Worm (Caenorhabditis elegans) whole organism, young adult: Measurements from ENCODE around the gene fkh-3.
"Not testable (repeated sequence)": the region's sequence is repeated elsewhere in the genome, so short reads cannot be mapped to it uniquely, and the experiment has no call there.

Experiments
- B0261.1 ChIP-seq: sonication (generic microtip); optimal IDR thresholded peaks from 2 replicates; lab custom pipeline; 2016; ENCODE audit warnings: mild to moderate bottlenecking, missing genetic modification characterization, moderate library complexity, missing compliant biosample characterization
- B0336.3 ChIP-seq: fragments of 200-800 bp; sonication (Bioruptor generic); IDR thresholded peaks from 2 replicates; pipeline ENCODE4 v1.3.6; 2022; ENCODE audit warnings: missing genetic modification characterization, missing compliant biosample characterization
- D2030.7 ChIP-seq: fragments of 200-800 bp; sonication (Bioruptor generic); IDR thresholded peaks from 2 replicates; pipeline ENCODE4 v1.3.6; 2022; ENCODE audit warnings: missing genetic modification reagents, missing genetic modification characterization, missing compliant biosample characterization
- F22D6.2 ChIP-seq: sonication (generic microtip); optimal IDR thresholded peaks from 2 replicates; lab custom pipeline; 2016; ENCODE audit warnings: mild to moderate bottlenecking, missing genetic modification characterization, missing compliant biosample characterization
- F33H1.4 ChIP-seq: fragments of 200-800 bp; sonication (Bioruptor generic); IDR thresholded peaks from 2 replicates; pipeline ENCODE4 v1.3.6; 2022; ENCODE audit warnings: missing genetic modification reagents, missing genetic modification characterization, missing compliant biosample characterization
- F37B4.10 ChIP-seq: fragments of 200-800 bp; sonication (Bioruptor generic); IDR thresholded peaks from 2 replicates; pipeline ENCODE4 v1.3.6; 2022; ENCODE audit warnings: missing genetic modification characterization, missing compliant biosample characterization
- F39B2.1 ChIP-seq: fragments of 200-800 bp; sonication (Bioruptor generic); IDR thresholded peaks from 2 replicates; pipeline ENCODE4 v1.3.6; 2022; ENCODE audit warnings: missing genetic modification reagents, missing genetic modification characterization, missing compliant biosample characterization
- F49E8.2 ChIP-seq: sonication (generic microtip); optimal IDR thresholded peaks from 3 replicates; lab custom pipeline; 2017; ENCODE audit warnings: missing genetic modification characterization, mild to moderate bottlenecking, missing compliant biosample characterization, antibody characterized with exemption, moderate library complexity; ENCODE audit not compliant: insufficient read depth
- F52B5.7 ChIP-seq: sonication (generic microtip); optimal IDR thresholded peaks from 2 replicates; lab custom pipeline; 2016; ENCODE audit warnings: mild to moderate bottlenecking, missing genetic modification characterization, missing compliant biosample characterization
- K12H6.12 ChIP-seq: fragments of 200-800 bp; sonication (Bioruptor generic); optimal IDR thresholded peaks from 2 replicates; lab custom pipeline; 2018; ENCODE audit warnings: mild to moderate bottlenecking, missing genetic modification characterization, missing compliant biosample characterization
- T26A5.8 ChIP-seq: sonication (generic microtip); optimal IDR thresholded peaks from 2 replicates; lab custom pipeline; 2016; ENCODE audit warnings: missing genetic modification characterization, missing compliant biosample characterization
- Y67H2A.10 ChIP-seq: fragments of 200-800 bp; sonication (Bioruptor generic); conservative IDR thresholded peaks from 2 replicates; pipeline ENCODE4 v1.3.6; 2022; ENCODE audit warnings: missing genetic modification reagents, missing genetic modification characterization, missing compliant biosample characterization
- ama-1 ChIP-seq, 3 experiments: fragments of 150-350 bp in 1 of 3; sonication (generic microtip) in 2 of 3; optimal IDR thresholded peaks; 2 replicates each; lab custom pipeline; 2014 to 2018; ENCODE audit warnings: missing biosample characterization in 2 of 3, missing genetic modification characterization in 2 of 3, missing genetic modification reagents in 2 of 3
- attf-6 ChIP-seq: fragments of 200-800 bp; sonication (Bioruptor generic); IDR thresholded peaks from 2 replicates; pipeline ENCODE4 v1.3.6; 2022; ENCODE audit warnings: missing genetic modification reagents, missing genetic modification characterization, missing compliant biosample characterization
- bed-1 ChIP-seq: fragments of 200-800 bp; sonication (Bioruptor generic); IDR thresholded peaks from 2 replicates; pipeline ENCODE4 v1.3.6; 2022; ENCODE audit warnings: missing genetic modification reagents, missing genetic modification characterization, missing compliant biosample characterization
- ccch-3 ChIP-seq: fragments of 200-800 bp; sonication (Bioruptor generic); optimal IDR thresholded peaks from 2 replicates; lab custom pipeline; 2018; ENCODE audit warnings: mild to moderate bottlenecking, missing genetic modification characterization, missing compliant biosample characterization
- cebp-1 ChIP-seq, 2 experiments: fragments of 200-800 bp in 1 of 2; sonication (Bioruptor generic) in 1 of 2; sonication (generic microtip) in 1 of 2; IDR thresholded peaks in 1 of 2; optimal IDR thresholded peaks in 1 of 2; 2 replicates each; pipeline versions ENCODE4 v1.3.6 to Lab custom; 2017 to 2022; ENCODE audit warnings: missing compliant biosample characterization in 2 of 2, missing genetic modification characterization in 2 of 2, mild to moderate bottlenecking in 1 of 2, missing genetic modification reagents in 1 of 2, moderate library complexity in 1 of 2
- ceh-79 ChIP-seq: sonication (generic microtip); optimal IDR thresholded peaks from 2 replicates; lab custom pipeline; 2017; ENCODE audit warnings: mild to moderate bottlenecking, missing genetic modification characterization, missing compliant biosample characterization
- chd-7 ChIP-seq: sonication (generic microtip); optimal IDR thresholded peaks from 2 replicates; lab custom pipeline; 2016; ENCODE audit warnings: mild to moderate bottlenecking, missing genetic modification characterization, moderate library complexity, missing compliant biosample characterization
- die-1 ChIP-seq: sonication (generic microtip); optimal IDR thresholded peaks from 2 replicates; lab custom pipeline; 2016; ENCODE audit warnings: missing genotype, mild to moderate bottlenecking, missing genetic modification characterization, missing compliant biosample characterization
- dpl-1 ChIP-seq: fragments of 150-350 bp; optimal IDR thresholded peaks from 2 replicates; lab custom pipeline; 2014; ENCODE audit warnings: missing biosample characterization, missing genetic modification reagents, missing genetic modification characterization
- egl-18 ChIP-seq: fragments of 200-800 bp; sonication (Bioruptor generic); IDR thresholded peaks from 2 replicates; pipeline ENCODE4 v1.3.6; 2022; ENCODE audit warnings: missing genetic modification reagents, missing genetic modification characterization, missing compliant biosample characterization
- egrh-3 ChIP-seq: fragments of 200-800 bp; sonication (Bioruptor generic); IDR thresholded peaks from 2 replicates; pipeline ENCODE4 v1.3.6; 2022; ENCODE audit warnings: missing genetic modification reagents, missing genetic modification characterization, missing compliant biosample characterization
- hmg-1.2 ChIP-seq: fragments of 200-800 bp; sonication (Bioruptor generic); IDR thresholded peaks from 2 replicates; pipeline ENCODE4 v1.3.6; 2022; ENCODE audit warnings: missing genetic modification reagents, missing genetic modification characterization, missing compliant biosample characterization
- hrde-1 ChIP-seq: sonication (generic microtip); optimal IDR thresholded peaks from 2 replicates; lab custom pipeline; 2016; ENCODE audit warnings: missing genetic modification characterization, mild to moderate bottlenecking, missing compliant biosample characterization, moderate library complexity, missing genotype, missing genetic modification reagents, borderline replicate concordance
- lin-26 ChIP-seq: fragments of 200-800 bp; sonication (Bioruptor generic); IDR thresholded peaks from 2 replicates; pipeline ENCODE4 v1.3.6; 2022; ENCODE audit warnings: missing genetic modification reagents, missing genetic modification characterization, missing compliant biosample characterization
- lin-35 ChIP-seq, 3 experiments: fragments of 150-350 bp in 2 of 3; sonication (generic microtip) in 1 of 3; optimal IDR thresholded peaks; 2 replicates each; lab custom pipeline; 2014 to 2018; ENCODE audit warnings: missing biosample characterization in 3 of 3, missing genetic modification characterization in 3 of 3, missing genetic modification reagents in 3 of 3
- lin-54 ChIP-seq: fragments of 200-800 bp; sonication (Bioruptor generic); optimal IDR thresholded peaks from 2 replicates; lab custom pipeline; 2018; ENCODE audit warnings: mild to moderate bottlenecking, missing genetic modification characterization, missing compliant biosample characterization
- lsl-1 ChIP-seq: fragments of 200-800 bp; sonication (Bioruptor generic); optimal IDR thresholded peaks from 2 replicates; lab custom pipeline; 2018; ENCODE audit warnings: mild to moderate bottlenecking, missing genetic modification characterization, moderate library complexity, missing compliant biosample characterization
- lsy-27 ChIP-seq: sonication (generic microtip); optimal IDR thresholded peaks from 2 replicates; lab custom pipeline; 2017; ENCODE audit warnings: missing genetic modification characterization, mild to moderate bottlenecking, missing compliant biosample characterization, antibody characterized with exemption, missing genotype, borderline replicate concordance; ENCODE audit not compliant: insufficient read depth
- madf-3 ChIP-seq: fragments of 200-800 bp; sonication (Bioruptor generic); IDR thresholded peaks from 2 replicates; pipeline ENCODE4 v1.3.6; 2022; ENCODE audit warnings: missing genetic modification reagents, missing genetic modification characterization, missing compliant biosample characterization
- mes-4 ChIP-seq: sonication (generic microtip); optimal IDR thresholded peaks from 2 replicates; lab custom pipeline; 2016; ENCODE audit warnings: missing genotype, missing genetic modification characterization, missing compliant biosample characterization
- mxl-1 ChIP-seq: sonication (generic microtip); optimal IDR thresholded peaks from 2 replicates; lab custom pipeline; 2016; ENCODE audit warnings: missing genetic modification characterization, missing compliant biosample characterization
- nhr-90 ChIP-seq: sonication (generic microtip); optimal IDR thresholded peaks from 2 replicates; lab custom pipeline; 2016; ENCODE audit warnings: missing genotype, mild to moderate bottlenecking, missing genetic modification characterization, missing compliant biosample characterization
- rcor-1 ChIP-seq: fragments of 200-800 bp; sonication (Bioruptor generic); IDR thresholded peaks from 2 replicates; pipeline ENCODE4 v1.3.6; 2022; ENCODE audit warnings: missing genetic modification reagents, missing genetic modification characterization, missing compliant biosample characterization
- repo-1 ChIP-seq: sonication (generic microtip); optimal IDR thresholded peaks from 2 replicates; lab custom pipeline; 2017; ENCODE audit warnings: mild to moderate bottlenecking, missing genetic modification characterization, missing compliant biosample characterization
- rpc-1 ChIP-seq, 2 experiments: fragments of 150-350 bp in 1 of 2; sonication (generic microtip) in 1 of 2; optimal IDR thresholded peaks; 2 replicates each; lab custom pipeline; 2014 to 2018; ENCODE audit warnings: missing biosample characterization in 1 of 2, missing genetic modification characterization in 1 of 2, missing genetic modification reagents in 1 of 2, missing genotype in 1 of 2
- snpc-4 ChIP-seq, 5 experiments: fragments of 150-350 bp in 1 of 5; sonication (generic microtip) in 4 of 5; optimal IDR thresholded peaks; 2 replicates each; lab custom pipeline; 2014 to 2018; ENCODE audit warnings: missing genetic modification characterization in 5 of 5, missing biosample characterization in 3 of 5, antibody characterized with exemption in 2 of 5, mild to moderate bottlenecking in 2 of 5, missing compliant biosample characterization in 2 of 5, missing genotype in 2 of 5, moderate library complexity in 2 of 5, missing genetic modification reagents in 1 of 5
- tbp1 ChIP-seq: fragments of 200-800 bp; sonication (Bioruptor generic); optimal IDR thresholded peaks from 2 replicates; lab custom pipeline; 2018; ENCODE audit warnings: mild to moderate bottlenecking, missing genetic modification characterization, missing compliant biosample characterization
- unc-130 ChIP-seq: sonication (generic microtip); optimal IDR thresholded peaks from 2 replicates; lab custom pipeline; 2016; ENCODE audit warnings: missing genetic modification reagents, missing genetic modification characterization, missing compliant biosample characterization
- ztf-18 ChIP-seq: sonication (generic microtip); optimal IDR thresholded peaks from 2 replicates; lab custom pipeline; 2016; ENCODE audit warnings: missing genotype, mild to moderate bottlenecking, missing genetic modification characterization, missing compliant biosample characterization
- ztf-25 ChIP-seq: fragments of 200-800 bp; sonication (Bioruptor generic); IDR thresholded peaks from 2 replicates; pipeline ENCODE4 v1.3.6; 2022; ENCODE audit warnings: missing genetic modification reagents, missing genetic modification characterization, missing compliant biosample characterization
- ztf-28 ChIP-seq: fragments of 200-800 bp; sonication (Bioruptor generic); IDR thresholded peaks from 2 replicates; pipeline ENCODE4 v1.3.6; 2022; ENCODE audit warnings: missing genetic modification reagents, missing genetic modification characterization, missing compliant biosample characterization

Gene fkh-3

DNA sequence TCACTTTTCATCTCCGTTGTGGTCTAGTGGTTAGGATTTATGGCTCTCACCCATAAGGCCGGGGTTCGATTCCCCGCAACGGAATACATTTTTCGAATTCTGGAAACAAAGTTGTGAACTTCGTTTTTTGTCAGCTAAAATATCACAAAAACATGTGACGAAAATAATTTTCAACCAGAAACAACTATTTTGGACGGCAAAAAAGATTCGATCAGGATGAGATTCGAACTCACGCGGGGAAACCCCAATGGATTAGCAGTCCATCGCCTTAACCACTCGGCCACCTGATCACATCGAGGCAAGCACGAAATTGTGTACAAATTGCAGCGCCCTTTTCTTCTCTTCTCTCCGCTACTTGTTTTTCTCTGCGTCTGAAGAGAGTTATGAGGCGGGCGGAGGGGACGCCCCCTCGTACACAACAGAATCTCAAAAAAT is 25.4 kb upstream of the fkh-3 start (continued):
- TF ChIP-seq K12H6.12 (peak; percentile 69), lsl-1 (peak; percentile 10), F22D6.2 (tag; lab: Kevin White, UChicago) (peak; percentile 66), rcor-1 (GFP tag; lab: Robert Waterston, UW) (peak; percentile 77), lin-35 (GFP tag; optimal IDR thresholded peaks at IDR 0.05; lab: Kevin White, UChicago) (peak in 1 of 3 experiments; percentile 67), chd-7 (tag; lab: Kevin White, UChicago) (peak; percentile 89), dpl-1 (peak; percentile 13), mxl-1 (peak; percentile 89), snpc-4 (GFP tag; optimal IDR thresholded peaks at IDR 0.05; lab: Kevin White, UChicago) (peak; percentile 66), snpc-4 (tag; optimal IDR thresholded peaks at IDR 0.05; lab: Kevin White, UChicago) (peak in 3 of 4 experiments; percentile 68 to 80 (median 80)), T26A5.8 (tag; lab: Kevin White, UChicago) (peak; percentile 89), unc-130 (GFP tag; lab: Kevin White, UChicago) (peak; percentile 14), lin-54 (GFP tag; lab: Kevin White, UChicago) (peak; percentile 52), B0336.3 (GFP tag; lab: Robert Waterston, UW) (peak; percentile 77; the same call in 1 of the 2 replicates), egl-18 (GFP tag; lab: Robert Waterston, UW) (peak; percentile 76), ama-1 (GFP tag; optimal IDR thresholded peaks at IDR 0.05; lab: Kevin White, UChicago) (peak; percentile 38 to 46), cebp-1 (GFP tag; IDR thresholded peaks at IDR 0.05; lab: Robert Waterston, UW) (peak; percentile 51), attf-6 (GFP tag; lab: Robert Waterston, UW) (peak; percentile 50; the same call in 1 of the 2 replicates), lsy-27 (tag; lab: Kevin White, UChicago) (peak; percentile 56), ceh-79 (tag; lab: Kevin White, UChicago) (peak; percentile 19), ccch-3 (GFP tag; lab: Kevin White, UChicago) (peak; percentile 20), repo-1 (peak; percentile 85), madf-3 (GFP tag; lab: Robert Waterston, UW) (0 out of 2 replicates have a peak, but pooled peaks have one; percentile 56), egrh-3 (GFP tag; lab: Robert Waterston, UW) (peak; percentile 47; the same call in 1 of the 2 replicates)
- not testable (repeated sequence) for TF ChIP-seq ama-1 (optimal IDR thresholded peaks at IDR 0.05; lab: Kevin White, UChicago); cebp-1 (tag; optimal IDR thresholded peaks at IDR 0.05; lab: Kevin White, UChicago)

ce11 chrX:13446418-13446817 is 23.2 kb upstream of the fkh-3 start, which contains the start of gene set-8:
set-8 (plus strand) TSS chrX:13446718.
- TF ChIP-seq F37B4.10 (GFP tag; lab: Robert Waterston, UW) (no peak), F52B5.7 (tag; lab: Kevin White, UChicago) (no peak), ztf-28 (GFP tag; lab: Robert Waterston, UW) (no peak), mes-4 (no peak), F39B2.1 (GFP tag; lab: Robert Waterston, UW) (no peak), rcor-1 (GFP tag; lab: Robert Waterston, UW) (no peak), hrde-1 (tag; lab: Kevin White, UChicago) (no peak)

DNA sequence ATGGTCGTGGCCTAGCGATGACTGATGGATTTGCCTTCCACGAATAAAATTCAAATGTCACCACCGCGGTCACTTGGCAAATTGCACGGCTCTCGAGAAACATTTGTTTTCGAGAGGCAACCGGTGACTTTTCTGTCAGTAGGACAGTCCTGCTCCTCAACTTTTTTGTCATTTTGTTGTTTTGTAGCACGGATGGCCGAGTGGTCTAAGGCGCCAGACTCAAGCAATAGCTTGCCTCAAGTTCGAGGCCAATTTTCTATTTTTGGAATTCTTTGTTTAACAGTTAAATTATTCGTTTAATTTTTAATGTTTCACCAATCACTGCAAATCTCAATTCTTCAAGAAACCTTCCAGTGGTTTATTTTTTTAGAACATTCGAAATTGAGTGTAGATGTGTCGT is 21.0 kb upstream of the fkh-3 start:
- TF ChIP-seq ztf-18 (tag; lab: Kevin White, UChicago): peak; percentile 9
- TF ChIP-seq bed-1: no peak
- no peak for TF ChIP-seq snpc-4 (GFP tag; optimal IDR thresholded peaks at IDR 0.05; lab: Kevin White, UChicago)
- peak in 1 of 4 experiments; percentile 36 for TF ChIP-seq snpc-4 (tag; optimal IDR thresholded peaks at IDR 0.05; lab: Kevin White, UChicago)
- TF ChIP-seq rpc-1 (optimal IDR thresholded peaks at IDR 0.05; lab: Kevin White, UChicago): peak; percentile 63
- TF ChIP-seq rpc-1 (tag; optimal IDR thresholded peaks at IDR 0.05; lab: Kevin White, UChicago): peak; percentile 84
- no peak for TF ChIP-seq Y67H2A.10 (GFP tag; lab: Robert Waterston, UW)
- peak; percentile 48 for TF ChIP-seq die-1 (tag; lab: Kevin White, UChicago)
- peak; percentile 71 for TF ChIP-seq B0261.1 (tag; lab: Kevin White, UChicago)
- TF ChIP-seq D2030.7 (GFP tag; lab: Robert Waterston, UW): peak; percentile 54
- 0 out of 2 replicates have a peak, but pooled peaks have one; percentile 51 for TF ChIP-seq ztf-25 (GFP tag; lab: Robert Waterston, UW)
- TF ChIP-seq hmg-1.2: peak; percentile 38; the same call in 1 of the 2 replicates
- TF ChIP-seq F49E8.2 (tag; lab: Kevin White, UChicago): no peak
- TF ChIP-seq F33H1.4: no peak
- TF ChIP-seq lin-26 (GFP tag; lab: Robert Waterston, UW): peak; percentile 59; the same call in 1 of the 2 replicates
- TF ChIP-seq tbp1 (GFP tag; lab: Kevin White, UChicago): peak; percentile 85
- TF ChIP-seq nhr-90 (tag; lab: Kevin White, UChicago): peak; percentile 33
